Fruit fly (Drosophila melanogaster) whole organism, wandering third instar larva: ENCODE measurements around the gene CG43391.

ENCODE experiments used
- Abd-B ChIP-seq: fragments of >200 bp; optimal IDR thresholded peaks from 2 replicates; lab custom pipeline; 2017; ENCODE audit warnings: missing biosample characterization, missing genetic modification characterization
- CG32264 ChIP-seq: fragments of 200-800 bp; sonication (Bioruptor generic); optimal IDR thresholded peaks from 2 replicates; lab custom pipeline; 2016; ENCODE audit warnings: missing biosample characterization, missing genetic modification characterization
- CG9705 ChIP-seq: fragments of 200-800 bp; sonication (Bioruptor generic); optimal IDR thresholded peaks from 2 replicates; lab custom pipeline; 2018; ENCODE audit warnings: missing biosample characterization, mild to moderate bottlenecking, missing genetic modification characterization
- CrebA ChIP-seq: fragments of 200-800 bp; sonication (Bioruptor generic); optimal IDR thresholded peaks from 2 replicates; lab custom pipeline; 2016; ENCODE audit warnings: missing biosample characterization, mild to moderate bottlenecking, missing genetic modification characterization, borderline replicate concordance
- Dfd ChIP-seq: fragments of >200 bp; optimal IDR thresholded peaks from 2 replicates; lab custom pipeline; 2017; ENCODE audit warnings: missing biosample characterization, missing genetic modification characterization
- Dif ChIP-seq: fragments of 200-275, 200-300 bp; sonication (Bioruptor generic); optimal IDR thresholded peaks from 2 replicates; lab custom pipeline; 2018; ENCODE audit warnings: missing biosample characterization, missing genetic modification characterization; ENCODE audit not compliant: partially characterized antibody
- GATAd ChIP-seq: sonication (Bioruptor generic); optimal IDR thresholded peaks from 2 replicates; lab custom pipeline; 2016; ENCODE audit warnings: missing biosample characterization, missing genetic modification characterization
- HLH106 ChIP-seq: fragments of 200-800 bp; optimal IDR thresholded peaks from 3 replicates; lab custom pipeline; 2019; ENCODE audit warnings: missing biosample characterization, mild to moderate bottlenecking, missing genetic modification characterization, moderate library complexity
- Hnf4 ChIP-seq: fragments of 200-800 bp; sonication (Bioruptor generic); optimal IDR thresholded peaks from 2 replicates; lab custom pipeline; 2016; ENCODE audit warnings: missing biosample characterization, mild to moderate bottlenecking, missing genetic modification characterization
- Hr78 ChIP-seq: fragments of >200 bp; optimal IDR thresholded peaks from 2 replicates; lab custom pipeline; 2017; ENCODE audit warnings: missing biosample characterization, missing genetic modification characterization
- Hr83 ChIP-seq: fragments of 200-300 bp; sonication (Bioruptor generic); optimal IDR thresholded peaks from 2 replicates; lab custom pipeline; 2016; ENCODE audit warnings: missing biosample characterization, mild to moderate bottlenecking, missing genetic modification characterization, moderate library complexity; ENCODE audit not compliant: poor library complexity, severe bottlenecking
- Jra ChIP-seq: sonication (Bioruptor generic); optimal IDR thresholded peaks from 2 replicates; lab custom pipeline; 2016; ENCODE audit warnings: missing biosample characterization, missing genetic modification characterization
- Mio ChIP-seq: sonication (Bioruptor generic); optimal IDR thresholded peaks from 2 replicates; lab custom pipeline; 2016; ENCODE audit warnings: missing biosample characterization, missing genetic modification characterization
- Myc ChIP-seq: fragments of >200 bp; optimal IDR thresholded peaks from 2 replicates; lab custom pipeline; 2017
- N ChIP-seq: fragments of >200 bp; optimal IDR thresholded peaks from 2 replicates; lab custom pipeline; 2018; ENCODE audit warnings: missing biosample characterization, missing external identifiers, missing genetic modification characterization
- OdsH ChIP-seq: fragments of 200-800 bp; sonication (Bioruptor generic); optimal IDR thresholded peaks from 2 replicates; lab custom pipeline; 2016; ENCODE audit warnings: missing biosample characterization, mild to moderate bottlenecking, missing genetic modification characterization
- Rel ChIP-seq, 2 experiments: fragments of 200-800 bp; sonication (Bioruptor generic) in 1 of 2; optimal IDR thresholded peaks; 2 replicates in 1 of 2; 3 replicates in 1 of 2; lab custom pipeline; 2016 to 2019; ENCODE audit warnings: mild to moderate bottlenecking in 2 of 2, missing biosample characterization in 2 of 2, missing genetic modification characterization in 2 of 2, moderate library complexity in 1 of 2
- Sp1 ChIP-seq: fragments of 200-800 bp; sonication (Bioruptor generic); optimal IDR thresholded peaks from 3 replicates; lab custom pipeline; 2019; ENCODE audit warnings: missing biosample characterization, mild to moderate bottlenecking, missing genetic modification characterization, moderate library complexity
- Vsx2 ChIP-seq: fragments of 200-300, 225-300 bp; sonication (Bioruptor generic); optimal IDR thresholded peaks from 2 replicates; lab custom pipeline; 2018; ENCODE audit warnings: missing biosample characterization, missing genetic modification characterization; ENCODE audit not compliant: partially characterized antibody
- br ChIP-seq: fragments of 200-800 bp; sonication (Bioruptor generic); optimal IDR thresholded peaks from 2 replicates; lab custom pipeline; 2016; ENCODE audit warnings: missing biosample characterization, missing genetic modification characterization
- brk ChIP-seq: fragments of 200-800 bp; sonication (Bioruptor generic); optimal IDR thresholded peaks from 2 replicates; lab custom pipeline; 2016; ENCODE audit warnings: missing biosample characterization, mild to moderate bottlenecking, missing genetic modification characterization
- dl ChIP-seq, 2 experiments: fragments of 175-275, 200-275 bp in 1 of 2; fragments of 200-275 bp in 1 of 2; sonication (Bioruptor generic); optimal IDR thresholded peaks; lab custom pipeline; 2018; ENCODE audit warnings: mild to moderate bottlenecking in 2 of 2, missing biosample characterization in 2 of 2, missing genetic modification characterization in 2 of 2, moderate library complexity in 2 of 2; ENCODE audit not compliant: partially characterized antibody in 2 of 2, insufficient read depth in 1 of 2
- dmrt93B ChIP-seq: fragments of 200-800 bp; sonication (Bioruptor generic); optimal IDR thresholded peaks from 2 replicates; lab custom pipeline; 2018; ENCODE audit warnings: missing biosample characterization, mild to moderate bottlenecking, missing genetic modification characterization
- dsf ChIP-seq: sonication (Bioruptor generic); optimal IDR thresholded peaks from 2 replicates; lab custom pipeline; 2016; ENCODE audit warnings: missing biosample characterization, missing genetic modification characterization, borderline replicate concordance
- ey ChIP-seq: fragments of 200-800 bp; sonication (Bioruptor generic); optimal IDR thresholded peaks from 2 replicates; lab custom pipeline; 2016; ENCODE audit warnings: missing biosample characterization, missing genetic modification characterization
- foxo ChIP-seq, 2 experiments: fragments of 200-800 bp; sonication (Bioruptor generic); optimal IDR thresholded peaks; 2 replicates in 1 of 2; 3 replicates in 1 of 2; lab custom pipeline; 2016 to 2017; ENCODE audit warnings: missing biosample characterization in 2 of 2, missing genetic modification characterization in 2 of 2
- fru ChIP-seq: fragments of 200-800 bp; sonication (Bioruptor generic); optimal IDR thresholded peaks from 3 replicates; lab custom pipeline; 2016; ENCODE audit warnings: missing biosample characterization, mild to moderate bottlenecking, missing genetic modification characterization
- h ChIP-seq: fragments of 200-800 bp; sonication (Bioruptor generic); optimal IDR thresholded peaks from 3 replicates; lab custom pipeline; 2016; ENCODE audit warnings: missing biosample characterization, mild to moderate bottlenecking, missing genetic modification characterization
- jim ChIP-seq: fragments of 175-275, 200-325 bp; sonication (Bioruptor generic); optimal IDR thresholded peaks from 2 replicates; lab custom pipeline; 2016; ENCODE audit warnings: missing biosample characterization, mild to moderate bottlenecking, missing genetic modification characterization
- lola ChIP-seq: fragments of >200 bp; optimal IDR thresholded peaks from 2 replicates; lab custom pipeline; 2017; ENCODE audit warnings: missing biosample characterization, missing genetic modification characterization
- pan ChIP-seq: fragments of >200 bp; optimal IDR thresholded peaks from 2 replicates; lab custom pipeline; 2017
- psq ChIP-seq: fragments of 200-800 bp; sonication (Bioruptor generic); optimal IDR thresholded peaks from 3 replicates; lab custom pipeline; 2017; ENCODE audit warnings: missing biosample characterization, mild to moderate bottlenecking, missing genetic modification characterization, moderate library complexity
- rgr ChIP-seq: fragments of 200-800 bp; sonication (Bioruptor generic); optimal IDR thresholded peaks from 3 replicates; lab custom pipeline; 2016; ENCODE audit warnings: missing biosample characterization, mild to moderate bottlenecking, missing genetic modification characterization
- sage ChIP-seq: fragments of 200-800 bp; sonication (Bioruptor generic); optimal IDR thresholded peaks from 2 replicates; lab custom pipeline; 2016; ENCODE audit warnings: missing biosample characterization, mild to moderate bottlenecking, missing genetic modification characterization
- sv ChIP-seq: fragments of 200-800 bp; sonication (Bioruptor generic); optimal IDR thresholded peaks from 3 replicates; lab custom pipeline; 2016; ENCODE audit warnings: missing biosample characterization, missing genetic modification characterization
- tai ChIP-seq: sonication (Bioruptor generic); optimal IDR thresholded peaks from 2 replicates; lab custom pipeline; 2016; ENCODE audit warnings: missing biosample characterization, missing genetic modification characterization
- usp ChIP-seq: fragments of >200 bp; optimal IDR thresholded peaks from 2 replicates; lab custom pipeline; 2017; ENCODE audit warnings: missing biosample characterization, missing genetic modification characterization
- woc ChIP-seq: sonication (Bioruptor generic); optimal IDR thresholded peaks from 2 replicates; lab custom pipeline; 2016; ENCODE audit warnings: missing biosample characterization, mild to moderate bottlenecking, missing genetic modification characterization

CG43391 gene

dm6 chr3L:11536132-11536531, 44.7 kb downstream of the CG43391 start:
- TF ChIP-seq foxo (GFP tag; optimal IDR thresholded peaks at IDR 0.05; lab: Kevin White, UChicago) (peak in 1 of 2 experiments; percentile 21), Abd-B (GFP tag; lab: Kevin White, UChicago) (no peak), Vsx2 (no peak), Dfd (GFP tag; lab: Kevin White, UChicago) (no peak), HLH106 (tag; lab: Kevin White, UChicago) (peak; percentile 19), dl (GFP tag; optimal IDR thresholded peaks at IDR 0.05; lab: Kevin White, UChicago; ENCODE audit: insufficient read depth in 1 of 2, partially characterized antibody in 2 of 2) (no peak), h (GFP tag; lab: Kevin White, UChicago) (peak; percentile 36), jim (GFP tag; lab: Kevin White, UChicago) (no peak)

- TF ChIP-seq h (GFP tag; lab: Kevin White, UChicago), result peak; percentile 42
- TF ChIP-seq CG32264, result no peak
- no peak for TF ChIP-seq pan (lab: Kevin White, UChicago)
- TF ChIP-seq N (GFP tag; lab: Kevin White, UChicago), result peak; percentile 18
- TF ChIP-seq Dif (GFP tag; lab: Kevin White, UChicago), result peak; percentile 92
- peak; percentile 31 for TF ChIP-seq HLH106 (tag; lab: Kevin White, UChicago)
- TF ChIP-seq woc (GFP tag; lab: Kevin White, UChicago), result no peak
- TF ChIP-seq Vsx2, result peak; percentile 50
- TF ChIP-seq Hr83 (GFP tag; lab: Kevin White, UChicago), result peak; percentile 8
- TF ChIP-seq foxo (GFP tag; optimal IDR thresholded peaks at IDR 0.05; lab: Kevin White, UChicago), result peak in 1 of 2 experiments; percentile 15
- no peak for TF ChIP-seq usp (GFP tag; lab: Kevin White, UChicago)
- no peak for TF ChIP-seq sv (GFP tag; lab: Kevin White, UChicago)
- TF ChIP-seq Dfd (GFP tag; lab: Kevin White, UChicago), result no peak
- TF ChIP-seq Sp1 (GFP tag; lab: Kevin White, UChicago), result peak; percentile 4
- no peak for TF ChIP-seq Rel (GFP tag; optimal IDR thresholded peaks at IDR 0.05; lab: Kevin White, UChicago)
- TF ChIP-seq Rel (tag; optimal IDR thresholded peaks at IDR 0.05; lab: Kevin White, UChicago), result peak; percentile 34
- TF ChIP-seq dl (GFP tag; optimal IDR thresholded peaks at IDR 0.05; lab: Kevin White, UChicago; ENCODE audit: insufficient read depth in 1 of 2, partially characterized antibody in 2 of 2), result peak; percentile 46 to 79
- TF ChIP-seq rgr (GFP tag; lab: Kevin White, UChicago), result peak; percentile 39
- peak; percentile 34 for TF ChIP-seq OdsH
- TF ChIP-seq psq (GFP tag; lab: Kevin White, UChicago), result peak; percentile 30
These were observed 46.2 kb downstream of the CG43391 start for dm6 chr3L:11534391-11535246.

- TF ChIP-seq dl (GFP tag; optimal IDR thresholded peaks at IDR 0.05; lab: Kevin White, UChicago; ENCODE audit: insufficient read depth in 1 of 2, partially characterized antibody in 2 of 2) (no peak), Jra (GFP tag; lab: Kevin White, UChicago) (no peak), Mio (GFP tag; lab: Kevin White, UChicago) (no peak), rgr (GFP tag; lab: Kevin White, UChicago) (peak; percentile 19), dsf (GFP tag; lab: Kevin White, UChicago) (no peak), Vsx2 (no peak), sage (GFP tag; lab: Kevin White, UChicago) (no peak), CG9705 (GFP tag; lab: Kevin White, UChicago) (no peak), lola (GFP tag; lab: Kevin White, UChicago) (no peak), woc (GFP tag; lab: Kevin White, UChicago) (no peak), Dif (GFP tag; lab: Kevin White, UChicago) (no peak), OdsH (peak; percentile 55), Sp1 (GFP tag; lab: Kevin White, UChicago) (peak; percentile 54), pan (lab: Kevin White, UChicago) (no peak), br (GFP tag; lab: Kevin White, UChicago) (peak; percentile 55), dmrt93B (peak; percentile 11), Myc (lab: Kevin White, UChicago) (no peak), GATAd (GFP tag; lab: Kevin White, UChicago) (no peak), tai (GFP tag; lab: Kevin White, UChicago) (peak; percentile 33), sv (GFP tag; lab: Kevin White, UChicago) (peak; percentile 50), fru (GFP tag; lab: Kevin White, UChicago) (peak; percentile 71), Hr83 (GFP tag; lab: Kevin White, UChicago) (no peak), brk (GFP tag; lab: Kevin White, UChicago) (no peak), CG32264 (no peak), ey (GFP tag; lab: Kevin White, UChicago) (peak; percentile 49), N (GFP tag; lab: Kevin White, UChicago) (no peak), h (GFP tag; lab: Kevin White, UChicago) (no peak), Rel (GFP tag; optimal IDR thresholded peaks at IDR 0.05; lab: Kevin White, UChicago) (no peak), Rel (tag; optimal IDR thresholded peaks at IDR 0.05; lab: Kevin White, UChicago) (no peak), Abd-B (GFP tag; lab: Kevin White, UChicago) (no peak), CrebA (GFP tag; lab: Kevin White, UChicago) (no peak), psq (GFP tag; lab: Kevin White, UChicago) (peak; percentile 66), Hnf4 (peak; percentile 3), Dfd (GFP tag; lab: Kevin White, UChicago) (no peak), Hr78 (GFP tag; lab: Kevin White, UChicago) (no peak), HLH106 (tag; lab: Kevin White, UChicago) (peak; percentile 62), jim (GFP tag; lab: Kevin White, UChicago) (no peak)
These were observed 47.0 kb downstream of the CG43391 start for dm6 chr3L:11533704-11534319.
